Worm (Caenorhabditis elegans) whole organism, L1 larva: ENCODE measurements around the gene adm-2.

ENCODE experiments used
- C16A3.4 ChIP-seq: fragments of 150-350 bp; optimal IDR thresholded peaks from 2 replicates; lab custom pipeline; 2014; ENCODE audit warnings: missing biosample characterization, missing genetic modification characterization
- F16B12.6 ChIP-seq: fragments of 150-350 bp; optimal IDR thresholded peaks from 2 replicates; lab custom pipeline; 2014; ENCODE audit warnings: missing biosample characterization, missing genetic modification characterization
- alr-1 ChIP-seq: fragments of 200-800 bp; sonication (Bioruptor generic); optimal IDR thresholded peaks from 2 replicates; lab custom pipeline; 2018; ENCODE audit warnings: borderline replicate concordance, mild to moderate bottlenecking, missing genetic modification characterization, missing compliant biosample characterization
- blmp-1 ChIP-seq: fragments of 150-350 bp; optimal IDR thresholded peaks from 2 replicates; lab custom pipeline; 2014; ENCODE audit warnings: missing biosample characterization, missing genetic modification characterization
- ceh-8 ChIP-seq: fragments of 200-800 bp; sonication (Bioruptor generic); optimal IDR thresholded peaks from 2 replicates; lab custom pipeline; 2018; ENCODE audit warnings: mild to moderate bottlenecking, missing genetic modification characterization, moderate library complexity, missing compliant biosample characterization
- dpl-1 ChIP-seq, 3 experiments: fragments of 150-350 bp in 2 of 3; sonication (generic microtip) in 1 of 3; optimal IDR thresholded peaks; 2 replicates each; lab custom pipeline; 2014 to 2017; ENCODE audit warnings: missing biosample characterization in 3 of 3, missing genetic modification characterization in 3 of 3, missing genetic modification reagents in 3 of 3
- dsc-1 ChIP-seq: sonication (generic microtip); optimal IDR thresholded peaks from 2 replicates; lab custom pipeline; 2016; ENCODE audit warnings: mild to moderate bottlenecking, missing genetic modification characterization, missing compliant biosample characterization
- efl-1 ChIP-seq, 4 experiments: fragments of 150-350 bp; optimal IDR thresholded peaks in 3 of 4; peaks in 1 of 4; 1 replicate in 1 of 4; 2 replicates in 3 of 4; lab custom pipeline; 2014; ENCODE audit warnings: missing biosample characterization in 2 of 4, missing genetic modification characterization in 2 of 4, missing genetic modification reagents in 2 of 4
- elt-3 ChIP-seq, 6 experiments: fragments of 150-350 bp in 1 of 6; sonication (generic microtip); optimal IDR thresholded peaks; 2 replicates each; lab custom pipeline; 2017 to 2018; ENCODE audit warnings: missing biosample characterization in 6 of 6, missing genetic modification characterization in 6 of 6, inconsistent platforms in 1 of 6
- fkh-10 ChIP-seq: sonication (generic microtip); optimal IDR thresholded peaks from 2 replicates; lab custom pipeline; 2017; ENCODE audit warnings: missing biosample characterization, missing genetic modification reagents, missing genetic modification characterization
- fkh-8 ChIP-seq: sonication (generic microtip); optimal IDR thresholded peaks from 2 replicates; lab custom pipeline; 2016; ENCODE audit warnings: mild to moderate bottlenecking, missing genetic modification characterization, missing compliant biosample characterization
- grh-1 ChIP-seq: fragments of 200-800 bp; sonication (Bioruptor generic); IDR thresholded peaks from 2 replicates; pipeline ENCODE4 v1.3.6; 2022; ENCODE audit warnings: missing genetic modification reagents, missing genetic modification characterization, missing compliant biosample characterization
- hlh-4 ChIP-seq: sonication (generic microtip); optimal IDR thresholded peaks from 2 replicates; lab custom pipeline; 2016; ENCODE audit warnings: mild to moderate bottlenecking, missing genetic modification characterization, missing compliant biosample characterization
- irx-1 ChIP-seq: sonication (generic microtip); optimal IDR thresholded peaks from 2 replicates; lab custom pipeline; 2016; ENCODE audit warnings: missing genetic modification characterization, missing compliant biosample characterization
- jun-1 ChIP-seq: fragments of 150-350 bp; optimal IDR thresholded peaks from 2 replicates; lab custom pipeline; 2014; ENCODE audit warnings: missing biosample characterization, missing genetic modification reagents, missing genetic modification characterization
- lin-14 ChIP-seq: fragments of 200-800 bp; sonication (Bioruptor generic); optimal IDR thresholded peaks from 2 replicates; lab custom pipeline; 2018; ENCODE audit warnings: mild to moderate bottlenecking, missing genetic modification characterization, moderate library complexity, missing compliant biosample characterization
- lir-3 ChIP-seq: sonication (generic microtip); optimal IDR thresholded peaks from 2 replicates; lab custom pipeline; 2016; ENCODE audit warnings: mild to moderate bottlenecking, missing genetic modification characterization, moderate library complexity, missing compliant biosample characterization; ENCODE audit not compliant: poor library complexity
- nhr-11 ChIP-seq: fragments of 150-350 bp; optimal IDR thresholded peaks from 2 replicates; lab custom pipeline; 2014; ENCODE audit warnings: missing biosample characterization, missing genetic modification characterization
- nhr-12 ChIP-seq: sonication (generic microtip); optimal IDR thresholded peaks from 2 replicates; lab custom pipeline; 2017; ENCODE audit warnings: missing biosample characterization, missing genetic modification characterization
- nhr-19 ChIP-seq: fragments of 200-800 bp; sonication (Bioruptor generic); conservative IDR thresholded peaks from 2 replicates; pipeline ENCODE4 v1.3.6; 2022; ENCODE audit warnings: missing genetic modification characterization, missing compliant biosample characterization
- nhr-20 ChIP-seq: sonication (generic microtip); optimal IDR thresholded peaks from 2 replicates; lab custom pipeline; 2016; ENCODE audit warnings: mild to moderate bottlenecking, missing genetic modification characterization, missing compliant biosample characterization
- nhr-237 ChIP-seq: fragments of 150-350 bp; optimal IDR thresholded peaks from 2 replicates; lab custom pipeline; 2014; ENCODE audit warnings: missing biosample characterization, missing genetic modification characterization
- nhr-28 ChIP-seq: fragments of 150-350 bp; optimal IDR thresholded peaks from 2 replicates; lab custom pipeline; 2014; ENCODE audit warnings: missing biosample characterization, missing genetic modification characterization
- nhr-47 ChIP-seq: sonication (generic microtip); optimal IDR thresholded peaks from 2 replicates; lab custom pipeline; 2016; ENCODE audit warnings: mild to moderate bottlenecking, missing genetic modification characterization, moderate library complexity, missing compliant biosample characterization
- nhr-71 ChIP-seq: sonication (generic microtip); optimal IDR thresholded peaks from 2 replicates; lab custom pipeline; 2016; ENCODE audit warnings: mild to moderate bottlenecking, missing genetic modification characterization, moderate library complexity, missing compliant biosample characterization
- nhr-77 ChIP-seq: fragments of 150-350 bp; optimal IDR thresholded peaks from 2 replicates; lab custom pipeline; 2014; ENCODE audit warnings: missing biosample characterization, missing genetic modification characterization
- nhr-85 ChIP-seq: sonication (generic microtip); peaks from one replicate; lab custom pipeline; 2016; ENCODE audit warnings: missing genetic modification characterization, inconsistent platforms, missing compliant biosample characterization
- pax-3 ChIP-seq: fragments of 200-800 bp; sonication (Bioruptor generic); optimal IDR thresholded peaks from 2 replicates; lab custom pipeline; 2018; ENCODE audit warnings: mild to moderate bottlenecking, missing genetic modification characterization, moderate library complexity, missing compliant biosample characterization
- pqm-1 ChIP-seq: sonication (generic microtip); optimal IDR thresholded peaks from 3 replicates; lab custom pipeline; 2017; ENCODE audit warnings: missing biosample characterization, missing genetic modification characterization
- rnt-1 ChIP-seq: sonication (generic microtip); optimal IDR thresholded peaks from 2 replicates; lab custom pipeline; 2016; ENCODE audit warnings: mild to moderate bottlenecking, missing genetic modification characterization, moderate library complexity, missing compliant biosample characterization
- snpc-4 ChIP-seq: fragments of 150-350 bp; optimal IDR thresholded peaks from 2 replicates; lab custom pipeline; 2014; ENCODE audit warnings: missing biosample characterization, missing genetic modification characterization
- snu-23 ChIP-seq: sonication (generic microtip); optimal IDR thresholded peaks from 2 replicates; lab custom pipeline; 2016; ENCODE audit warnings: missing genetic modification characterization, missing compliant biosample characterization
- sup-37 ChIP-seq: fragments of 200-800 bp; sonication (Bioruptor generic); optimal IDR thresholded peaks from 2 replicates; lab custom pipeline; 2018; ENCODE audit warnings: mild to moderate bottlenecking, missing genetic modification characterization, missing compliant biosample characterization
- tlp-1 ChIP-seq: fragments of 150-350 bp; optimal IDR thresholded peaks from 2 replicates; lab custom pipeline; 2014; ENCODE audit warnings: missing biosample characterization, missing genetic modification characterization
- unc-62 ChIP-seq: fragments of 150-350 bp; optimal IDR thresholded peaks from 2 replicates; lab custom pipeline; 2014; ENCODE audit warnings: missing biosample characterization, missing genetic modification reagents, missing genetic modification characterization
- ztf-4 ChIP-seq: fragments of 150-350 bp; optimal IDR thresholded peaks from 2 replicates; lab custom pipeline; 2014; ENCODE audit warnings: missing biosample characterization, missing genetic modification characterization

adm-2 gene

ce11 chrX:13702923-13703322 lies 15.2 kb downstream of the adm-2 start:
- no peak for TF ChIP-seq ztf-4
- no peak for TF ChIP-seq grh-1 (GFP tag; lab: Robert Waterston, UW)
- no peak for TF ChIP-seq lin-14
- TF ChIP-seq nhr-19 (GFP tag; lab: Robert Waterston, UW), result no peak
- no peak for TF ChIP-seq blmp-1
- no peak for TF ChIP-seq C16A3.4 (tag; lab: Kevin White, UChicago)
- no peak for TF ChIP-seq nhr-85
- no peak for TF ChIP-seq irx-1 (tag; lab: Kevin White, UChicago)
- TF ChIP-seq nhr-28 (tag; lab: Kevin White, UChicago), result no peak
- no peak for TF ChIP-seq nhr-47 (tag; lab: Kevin White, UChicago)
- no peak for TF ChIP-seq F16B12.6 (tag; lab: Kevin White, UChicago)
- TF ChIP-seq tlp-1 (tag; lab: Kevin White, UChicago), result no peak

- TF ChIP-seq nhr-11 (no peak), grh-1 (GFP tag; lab: Robert Waterston, UW) (no peak), efl-1 (optimal IDR thresholded peaks at IDR 0.05; lab: Kevin White, UChicago) (no peak), efl-1 (GFP tag; optimal IDR thresholded peaks at IDR 0.05 in 1 of 2; lab: Kevin White, UChicago) (no peak), hlh-4 (tag; lab: Kevin White, UChicago) (no peak), alr-1 (tag; lab: Kevin White, UChicago) (no peak), nhr-237 (no peak), pqm-1 (tag; lab: Kevin White, UChicago) (no peak), dpl-1 (GFP tag; optimal IDR thresholded peaks at IDR 0.05; lab: Kevin White, UChicago) (no peak), tlp-1 (tag; lab: Kevin White, UChicago) (no peak), jun-1 (no peak), nhr-47 (tag; lab: Kevin White, UChicago) (no peak), lir-3 (no peak), unc-62 (GFP tag; lab: Kevin White, UChicago) (no peak), fkh-10 (GFP tag; lab: Kevin White, UChicago) (no peak), sup-37 (no peak), nhr-12 (tag; lab: Kevin White, UChicago) (no peak)
Measured at ce11 chrX:13706607-13707006, 18.9 kb downstream of the adm-2 start, which contains the start of gene K02D3.1. K02D3.1 (plus strand) TSS chrX:13706907.

- TF ChIP-seq nhr-77, result no peak
- peak; percentile 45 for TF ChIP-seq snpc-4 (tag; lab: Kevin White, UChicago)
- TF ChIP-seq, all 84 proteins: peak for 1
Measured at ce11 chrX:13709060-13709459, 21.3 kb downstream of the adm-2 start.

ce11 chrX:13711909-13712308 lies 24.2 kb downstream of the adm-2 start, which contains the start of gene K02D3.2:
K02D3.2 (minus strand) TSS chrX:13712009.
- peak; percentile 29 for TF ChIP-seq snu-23 (GFP tag; lab: Kevin White, UChicago)
- TF ChIP-seq elt-3 (tag; optimal IDR thresholded peaks at IDR 0.05; lab: Kevin White, UChicago), result no peak
- TF ChIP-seq nhr-20 (tag; lab: Kevin White, UChicago), result no peak

DNA sequence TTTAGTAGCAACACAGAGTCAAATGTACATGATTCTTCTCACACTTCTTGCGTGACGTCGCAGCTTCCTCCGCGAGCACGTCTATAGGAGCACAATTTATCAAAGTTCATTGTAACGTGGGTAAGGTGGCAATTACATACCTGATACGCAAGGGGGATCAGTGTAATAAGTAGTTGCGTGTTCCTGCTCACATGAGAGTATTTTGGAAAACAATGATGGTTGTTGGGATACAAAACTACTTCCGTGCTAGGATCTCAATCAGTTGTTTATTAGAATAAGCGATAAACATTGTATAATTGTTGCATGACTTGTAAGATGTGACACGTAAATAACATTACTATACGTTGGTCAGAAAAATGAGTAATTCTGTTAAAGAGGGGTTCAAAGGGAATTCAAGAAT lies 25.2 kb downstream of the adm-2 start:
- TF ChIP-seq F16B12.6 (tag; lab: Kevin White, UChicago) (no peak), fkh-8 (tag; lab: Kevin White, UChicago) (peak; percentile 61), rnt-1 (tag; lab: Kevin White, UChicago) (peak; percentile 26), lin-14 (peak; percentile 36), pax-3 (tag; lab: Kevin White, UChicago) (peak; percentile 3), ceh-8 (GFP tag; lab: Kevin White, UChicago) (peak; percentile 29), jun-1 (no peak), nhr-71 (tag; lab: Kevin White, UChicago) (peak; percentile 45), dsc-1 (tag; lab: Kevin White, UChicago) (peak; percentile 16)
- TF ChIP-seq, all 84 proteins: peak for 7
